Fruit fly (Drosophila melanogaster) whole organism, embryonic: ENCODE measurements around the gene senju.

Experiments
- Abd-B ChIP-seq: fragments of 200-800 bp; sonication (Bioruptor generic); optimal IDR thresholded peaks from 2 replicates; lab custom pipeline; 2018; ENCODE audit warnings: missing biosample characterization, mild to moderate bottlenecking, missing genetic modification characterization, moderate library complexity
- Asciz ChIP-seq: fragments of 200-800 bp; sonication (Bioruptor generic); optimal IDR thresholded peaks from 2 replicates; lab custom pipeline; 2017; ENCODE audit warnings: missing biosample characterization, mild to moderate bottlenecking, missing genetic modification characterization, missing genetic modification reagents
- CG10147 ChIP-seq: fragments of 200-800 bp; sonication (Bioruptor generic); optimal IDR thresholded peaks from 2 replicates; lab custom pipeline; 2019; ENCODE audit warnings: missing biosample characterization, mild to moderate bottlenecking, missing genetic modification characterization, moderate library complexity
- CG1024 ChIP-seq: fragments of 200-800 bp; sonication (Bioruptor generic); IDR thresholded peaks from 2 replicates; pipeline ENCODE4 v1.3.6; 2022; ENCODE audit warnings: missing biosample characterization, missing genetic modification characterization
- CG10267 ChIP-seq: fragments of 200-800 bp; sonication (Bioruptor generic); optimal IDR thresholded peaks from 2 replicates; lab custom pipeline; 2018; ENCODE audit warnings: missing biosample characterization, mild to moderate bottlenecking, missing genetic modification characterization, moderate library complexity
- CG10565 ChIP-seq: fragments of 200-800 bp; sonication (Bioruptor generic); optimal IDR thresholded peaks from 3 replicates; lab custom pipeline; 2016; ENCODE audit warnings: missing biosample characterization, mild to moderate bottlenecking, missing genetic modification characterization
- CG10979 ChIP-seq: fragments of 200-800 bp; sonication (Bioruptor generic); optimal IDR thresholded peaks from 2 replicates; lab custom pipeline; 2018; ENCODE audit warnings: missing biosample characterization, mild to moderate bottlenecking, missing genetic modification characterization, moderate library complexity
- CG11093 ChIP-seq: fragments of 200-800 bp; sonication (Bioruptor generic); IDR thresholded peaks from 3 replicates; pipeline ENCODE4 v1.3.6; 2022; ENCODE audit warnings: missing biosample characterization, missing genetic modification characterization
- CG14965 ChIP-seq: fragments of 200-800 bp; sonication (Bioruptor generic); optimal IDR thresholded peaks from 2 replicates; lab custom pipeline; 2016; ENCODE audit warnings: missing biosample characterization, missing genetic modification characterization, borderline replicate concordance
- CG15696 ChIP-seq: fragments of 200-800 bp; sonication (Bioruptor generic); optimal IDR thresholded peaks from 2 replicates; lab custom pipeline; 2019; ENCODE audit warnings: missing biosample characterization, mild to moderate bottlenecking, missing genetic modification characterization, moderate library complexity
- CG1603 ChIP-seq: fragments of 200-800 bp; sonication (Bioruptor generic); optimal IDR thresholded peaks from 2 replicates; lab custom pipeline; 2019; ENCODE audit warnings: missing biosample characterization, mild to moderate bottlenecking, missing genetic modification characterization, moderate library complexity
- CG16779 ChIP-seq: fragments of 200-800 bp; sonication (Bioruptor generic); IDR thresholded peaks from 2 replicates; pipeline ENCODE4 v1.3.6; 2022; ENCODE audit warnings: missing biosample characterization, missing genetic modification characterization
- CG17912 ChIP-seq: fragments of 200-800 bp; sonication (Bioruptor generic); optimal IDR thresholded peaks from 2 replicates; lab custom pipeline; 2018; ENCODE audit warnings: missing biosample characterization, mild to moderate bottlenecking, missing genetic modification characterization
- CG31441 ChIP-seq: fragments of 200-800 bp; sonication (Bioruptor generic); IDR thresholded peaks from 2 replicates; pipeline ENCODE4 v1.3.6; 2022; ENCODE audit warnings: missing biosample characterization, missing genetic modification characterization
- CG3163 ChIP-seq: fragments of 200-800 bp; sonication (Bioruptor generic); optimal IDR thresholded peaks from 3 replicates; lab custom pipeline; 2016; ENCODE audit warnings: missing biosample characterization, missing genetic modification characterization
- CG34376 ChIP-seq: fragments of 200-800 bp; sonication (Bioruptor generic); optimal IDR thresholded peaks from 2 replicates; lab custom pipeline; 2018; ENCODE audit warnings: missing biosample characterization, mild to moderate bottlenecking, missing genetic modification characterization
- CG4730 ChIP-seq: fragments of 200-800 bp; sonication (Bioruptor generic); IDR thresholded peaks from 2 replicates; pipeline ENCODE4 v1.3.6; 2022; ENCODE audit warnings: missing biosample characterization, missing genetic modification characterization
- CG6175 ChIP-seq: fragments of 200-800 bp; sonication (Bioruptor generic); IDR thresholded peaks from 3 replicates; pipeline ENCODE4 v1.3.6; 2022; ENCODE audit warnings: missing biosample characterization, missing genetic modification characterization
- CG7963 ChIP-seq: fragments of 200-800 bp; sonication (Bioruptor generic); IDR thresholded peaks from 3 replicates; pipeline ENCODE4 v1.3.6; 2022; ENCODE audit warnings: missing biosample characterization, missing genetic modification characterization; ENCODE audit not compliant: partially characterized antibody
- CG9437 ChIP-seq: fragments of 200-800 bp; sonication (Bioruptor generic); optimal IDR thresholded peaks from 2 replicates; lab custom pipeline; 2018; ENCODE audit warnings: missing biosample characterization, mild to moderate bottlenecking, missing genetic modification characterization
- E2f1 ChIP-seq: fragments of 200-800 bp; sonication (Bioruptor generic); IDR thresholded peaks from 2 replicates; pipeline ENCODE4 v1.3.6; 2022; ENCODE audit warnings: missing biosample characterization, missing genetic modification characterization
- Ets97D ChIP-seq: fragments of 200-800 bp; sonication (Bioruptor generic); optimal IDR thresholded peaks from 3 replicates; lab custom pipeline; 2016; ENCODE audit warnings: missing biosample characterization, missing genetic modification characterization
- HHEX ChIP-seq: fragments of 200-800 bp; sonication (Bioruptor generic); optimal IDR thresholded peaks from 3 replicates; lab custom pipeline; 2017; ENCODE audit warnings: missing biosample characterization, mild to moderate bottlenecking, missing genetic modification characterization, missing genetic modification reagents
- HLH54F ChIP-seq: fragments of 200-800 bp; sonication (Bioruptor generic); optimal IDR thresholded peaks from 3 replicates; lab custom pipeline; 2016; ENCODE audit warnings: missing biosample characterization, missing genetic modification characterization
- Hmr ChIP-seq: fragments of 200-800 bp; sonication (Bioruptor generic); optimal IDR thresholded peaks from 3 replicates; lab custom pipeline; 2017; ENCODE audit warnings: mild to moderate bottlenecking, missing biosample characterization, missing genetic modification reagents, missing genetic modification characterization
- Hr78 ChIP-seq, 2 experiments: fragments of 200-800 bp in 1 of 2; fragments of >200 bp in 1 of 2; sonication (Bioruptor generic) in 1 of 2; optimal IDR thresholded peaks; 2 replicates each; lab custom pipeline; 2017 to 2019; ENCODE audit warnings: missing biosample characterization in 2 of 2, missing genetic modification characterization in 2 of 2, mild to moderate bottlenecking in 1 of 2, moderate library complexity in 1 of 2
- Six4 ChIP-seq: fragments of 200-800 bp; sonication (Bioruptor generic); optimal IDR thresholded peaks from 2 replicates; lab custom pipeline; 2016; ENCODE audit warnings: missing biosample characterization, missing genetic modification characterization
- Xrp1 ChIP-seq: fragments of 200-800 bp; sonication (Bioruptor generic); IDR thresholded peaks from 2 replicates; pipeline ENCODE4 v1.3.6; 2022; ENCODE audit warnings: missing biosample characterization, missing genetic modification characterization
- ara ChIP-seq: fragments of 200-800 bp; sonication (Bioruptor generic); IDR thresholded peaks from 2 replicates; pipeline ENCODE4 v1.3.6; 2022; ENCODE audit warnings: missing biosample characterization, missing genetic modification characterization
- bigmax ChIP-seq: fragments of 200-800 bp; sonication (Bioruptor generic); optimal IDR thresholded peaks from 2 replicates; lab custom pipeline; 2018; ENCODE audit warnings: missing biosample characterization, mild to moderate bottlenecking, missing genetic modification characterization
- cad ChIP-seq: fragments of >200 bp; optimal IDR thresholded peaks from 2 replicates; lab custom pipeline; 2017; ENCODE audit warnings: missing biosample characterization, missing genetic modification characterization
- cg ChIP-seq: fragments of 200-800 bp; sonication (Bioruptor generic); optimal IDR thresholded peaks from 3 replicates; lab custom pipeline; 2019; ENCODE audit warnings: missing biosample characterization, mild to moderate bottlenecking, missing genetic modification characterization, moderate library complexity
- chif ChIP-seq, 2 experiments: fragments of 200-800 bp; sonication (Bioruptor generic); optimal IDR thresholded peaks; 3 replicates each; lab custom pipeline; 2016; ENCODE audit warnings: missing biosample characterization in 2 of 2, missing genetic modification characterization in 2 of 2
- crc ChIP-seq: fragments of 200-800 bp; sonication (Bioruptor generic); optimal IDR thresholded peaks from 2 replicates; lab custom pipeline; 2016; ENCODE audit warnings: missing biosample characterization, missing genetic modification characterization
- dmrt99B ChIP-seq: fragments of 200-800 bp; sonication (Bioruptor generic); optimal IDR thresholded peaks from 2 replicates; lab custom pipeline; 2018; ENCODE audit warnings: missing biosample characterization, mild to moderate bottlenecking, missing genetic modification characterization, moderate library complexity
- grn ChIP-seq: fragments of 200-800 bp; sonication (Bioruptor generic); optimal IDR thresholded peaks from 3 replicates; lab custom pipeline; 2017; ENCODE audit warnings: missing biosample characterization, missing genetic modification characterization
- hb ChIP-seq: fragments of 200-800 bp; sonication (Bioruptor generic); IDR thresholded peaks from 3 replicates; pipeline ENCODE4 v1.3.6; 2022; ENCODE audit warnings: missing biosample characterization, missing genetic modification characterization; ENCODE audit not compliant: partially characterized antibody
- insv ChIP-seq, 2 experiments: fragments of 200-800 bp; sonication (Bioruptor generic); optimal IDR thresholded peaks; 3 replicates each; lab custom pipeline; 2016 to 2018; ENCODE audit warnings: missing biosample characterization in 2 of 2, missing genetic modification characterization in 2 of 2
- lbe ChIP-seq: fragments of 200-800 bp; sonication (Bioruptor generic); optimal IDR thresholded peaks from 2 replicates; lab custom pipeline; 2016; ENCODE audit warnings: missing biosample characterization, mild to moderate bottlenecking, missing genetic modification characterization
- lmd ChIP-seq: fragments of 200-800 bp; sonication (Bioruptor generic); IDR thresholded peaks from 2 replicates; pipeline ENCODE4 v1.3.6; 2022; ENCODE audit warnings: missing biosample characterization, missing genetic modification characterization
- lov ChIP-seq, 2 experiments: fragments of 200-800 bp in 1 of 2; fragments of >200 bp in 1 of 2; sonication (Bioruptor generic) in 1 of 2; IDR thresholded peaks in 1 of 2; optimal IDR thresholded peaks in 1 of 2; 2 replicates in 1 of 2; 3 replicates in 1 of 2; pipeline versions ENCODE4 v1.3.6 to Lab custom; 2017 to 2022; ENCODE audit warnings: missing biosample characterization in 1 of 2, missing genetic modification characterization in 1 of 2
- peb ChIP-seq: fragments of 200-800 bp; sonication (Bioruptor generic); IDR thresholded peaks from 2 replicates; pipeline ENCODE4 v1.3.6; 2022; ENCODE audit warnings: missing biosample characterization, missing genetic modification characterization
- pho ChIP-seq: fragments of 200-800 bp; sonication (Bioruptor generic); optimal IDR thresholded peaks from 2 replicates; lab custom pipeline; 2016; ENCODE audit warnings: missing biosample characterization, missing genetic modification characterization
- ro ChIP-seq: fragments of 200-800 bp; sonication (Bioruptor generic); IDR thresholded peaks from 2 replicates; pipeline ENCODE4 v1.3.6; 2022; ENCODE audit warnings: missing biosample characterization, missing genetic modification characterization
- scrt ChIP-seq: fragments of 200-800 bp; sonication (Bioruptor generic); optimal IDR thresholded peaks from 2 replicates; lab custom pipeline; 2018; ENCODE audit warnings: missing biosample characterization, mild to moderate bottlenecking, missing genetic modification characterization, moderate library complexity
- slbo ChIP-seq: fragments of 200-800 bp; sonication (Bioruptor generic); IDR thresholded peaks from 2 replicates; pipeline ENCODE4 v1.3.6; 2022; ENCODE audit warnings: missing biosample characterization, missing genetic modification characterization
- zen ChIP-seq: fragments of 200-800 bp; sonication (Bioruptor generic); optimal IDR thresholded peaks from 3 replicates; lab custom pipeline; 2018; ENCODE audit warnings: missing biosample characterization, mild to moderate bottlenecking, missing genetic modification characterization, moderate library complexity

The senju gene

dm6 chr2L:5060952-5061478 lies 8.4 kb downstream of the senju start (continued):
- TF ChIP-seq CG3163 (GFP tag; lab: Kevin White, UChicago): peak; percentile 0
- peak in 1 of 2 experiments; percentile 25 for TF ChIP-seq insv (GFP tag; optimal IDR thresholded peaks at IDR 0.05; lab: Kevin White, UChicago)
- no peak for TF ChIP-seq zen (tag; lab: Kevin White, UChicago)
- TF ChIP-seq ro (GFP tag; lab: Robert Waterston, UW): no peak
- peak; percentile 54; the same call in 1 of the 2 replicates for TF ChIP-seq CG31441 (GFP tag; lab: Robert Waterston, UW)
- peak; percentile 66 for TF ChIP-seq CG10979 (tag; lab: Kevin White, UChicago)
- TF ChIP-seq dmrt99B (tag; lab: Kevin White, UChicago): peak; percentile 87
- TF ChIP-seq pho (GFP tag; lab: Kevin White, UChicago): peak; percentile 20
- peak; percentile 40; the same call in 1 of the 2 replicates for TF ChIP-seq ara
- peak; percentile 22 to 71 for TF ChIP-seq chif (GFP tag; optimal IDR thresholded peaks at IDR 0.05; lab: Kevin White, UChicago)
- peak; percentile 15 for TF ChIP-seq CG10147 (GFP tag; lab: Kevin White, UChicago)
- peak; percentile 24 for TF ChIP-seq grn (GFP tag; lab: Kevin White, UChicago)
- peak; percentile 49 for TF ChIP-seq CG9437 (GFP tag; lab: Kevin White, UChicago)
- peak; percentile 54 for TF ChIP-seq CG1603 (tag; lab: Kevin White, UChicago)
- TF ChIP-seq CG10565 (GFP tag; lab: Kevin White, UChicago): no peak
- peak; percentile 63; the same call in 1 of the 2 replicates for TF ChIP-seq lmd (GFP tag; lab: Robert Waterston, UW)
- peak; percentile 78 for TF ChIP-seq slbo
- peak; percentile 72 for TF ChIP-seq Asciz (GFP tag; lab: Kevin White, UChicago)
- TF ChIP-seq, all 482 proteins: peak for 311

dm6 chr2L:5062799-5063404 lies 10.3 kb downstream of the senju start:
- peak; percentile 22; the same call in 1 of the 3 replicates for TF ChIP-seq hb (GFP tag; lab: Robert Waterston, UW)
- TF ChIP-seq CG7963: no peak
- TF ChIP-seq bigmax (GFP tag; lab: Kevin White, UChicago): no peak
- no peak for TF ChIP-seq Abd-B (GFP tag; lab: Kevin White, UChicago)
- peak; percentile 20 for TF ChIP-seq Hmr (GFP tag; lab: Kevin White, UChicago)
- no peak for TF ChIP-seq slbo
- no peak for TF ChIP-seq HLH54F
- TF ChIP-seq CG16779 (GFP tag; lab: Robert Waterston, UW): peak; percentile 50; the same call in 1 of the 2 replicates
- peak; percentile 23 for TF ChIP-seq scrt (GFP tag; lab: Kevin White, UChicago)
- TF ChIP-seq lov (optimal IDR thresholded peaks at IDR 0.05; lab: Kevin White, UChicago): no peak
- 0 out of 3 replicates have a peak, but pooled peaks have one; percentile 30 for TF ChIP-seq lov (GFP tag; IDR thresholded peaks at IDR 0.05; lab: Robert Waterston, UW)
- no peak for TF ChIP-seq cg (GFP tag; lab: Kevin White, UChicago)
- TF ChIP-seq cad: no peak
- peak in 1 of 2 experiments; percentile 8 for TF ChIP-seq Hr78 (GFP tag; optimal IDR thresholded peaks at IDR 0.05; lab: Kevin White, UChicago)
- no peak for TF ChIP-seq CG6175 (GFP tag; lab: Robert Waterston, UW)
- TF ChIP-seq CG1024: no peak
- peak; percentile 26 for TF ChIP-seq CG34376
- TF ChIP-seq HHEX (GFP tag; lab: Kevin White, UChicago): no peak
- no peak for TF ChIP-seq CG14965
- no peak for TF ChIP-seq peb
- TF ChIP-seq CG10267 (tag; lab: Kevin White, UChicago): no peak
- no peak for TF ChIP-seq Six4 (GFP tag; lab: Kevin White, UChicago)
- no peak for TF ChIP-seq CG17912 (GFP tag; lab: Kevin White, UChicago)
- no peak for TF ChIP-seq lbe (GFP tag; lab: Kevin White, UChicago)
- TF ChIP-seq E2f1 (GFP tag; lab: Robert Waterston, UW): 0 out of 2 replicates have a peak, but pooled peaks have one; percentile 21
- TF ChIP-seq CG4730 (GFP tag; lab: Robert Waterston, UW): no peak
- no peak for TF ChIP-seq CG11093
- TF ChIP-seq Xrp1: no peak
- no peak for TF ChIP-seq CG15696
- no peak for TF ChIP-seq crc
- peak; percentile 19 for TF ChIP-seq Ets97D (GFP tag; lab: Kevin White, UChicago)
